Worm (Caenorhabditis elegans): ENCODE data around the gene fmi-1.
A peak's percentile ranks its signal among the peaks of the same experiment; 100 is the strongest.

The fmi-1 gene

DNA sequence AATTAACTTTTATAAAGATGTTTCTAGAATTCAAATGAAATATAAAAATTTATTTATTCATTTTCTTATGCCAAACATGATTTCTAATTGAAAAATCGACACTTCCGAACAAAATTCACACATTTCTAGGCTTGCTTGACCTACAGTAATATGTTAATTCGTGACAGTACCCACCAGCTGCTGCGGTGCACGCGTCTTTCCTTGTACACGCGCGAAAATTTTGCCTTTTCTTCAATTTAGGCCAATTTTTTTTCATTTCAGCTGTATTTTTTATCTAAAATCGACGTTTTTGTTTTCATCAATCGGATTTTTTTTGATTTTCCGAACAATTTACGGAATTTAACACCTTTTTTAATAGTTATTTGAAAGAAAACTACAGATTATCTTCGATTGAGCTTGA lies 18.8 kb upstream of the fmi-1 start (continued):
- TF ChIP-seq unc-130 (GFP tag; optimal IDR thresholded peaks at IDR 0.05), result peak; percentile 12
- TF ChIP-seq snpc-4 (GFP tag; optimal IDR thresholded peaks at IDR 0.05), result no peak
- peak in 1 of 4 experiments; percentile 55 for TF ChIP-seq snpc-4 (tag; optimal IDR thresholded peaks at IDR 0.05)
- TF ChIP-seq hlh-12 (tag; optimal IDR thresholded peaks at IDR 0.05), result no peak
- no peak for TF ChIP-seq Y53G8AR.9 (GFP tag; conservative IDR thresholded peaks at IDR 0.05)
- TF ChIP-seq F57A8.1 (GFP tag; optimal IDR thresholded peaks at IDR 0.05), result no peak
- TF ChIP-seq Y95B8A.8 (GFP tag; IDR thresholded peaks at IDR 0.05), result 0 out of 2 replicates have a peak, but pooled peaks have one; percentile 52
- no peak for TF ChIP-seq repo-1 (tag; optimal IDR thresholded peaks at IDR 0.05)
- TF ChIP-seq F37B4.10 (GFP tag; IDR thresholded peaks at IDR 0.05), result no peak
- TF ChIP-seq F33H1.4 (GFP tag; IDR thresholded peaks at IDR 0.05), result peak; percentile 92
- TF ChIP-seq rcor-1 (GFP tag; IDR thresholded peaks at IDR 0.05), result peak; percentile 54; the same call in 1 of the 2 replicates
- peak; percentile 35; the same call in 1 of the 2 replicates for TF ChIP-seq pbrm-1 (GFP tag; IDR thresholded peaks at IDR 0.05)
- TF ChIP-seq madf-8 (GFP tag; conservative IDR thresholded peaks at IDR 0.05), result peak; percentile 95
- TF ChIP-seq lsl-1 (GFP tag; optimal IDR thresholded peaks at IDR 0.05), result peak; percentile 99
- no peak for TF ChIP-seq akir-1 (GFP tag; optimal IDR thresholded peaks at IDR 0.05)
- peak; percentile 65 for TF ChIP-seq snpc-1.3 (tag; optimal IDR thresholded peaks at IDR 0.05; ENCODE audit: insufficient read depth)
- TF ChIP-seq F52B5.7 (tag; optimal IDR thresholded peaks at IDR 0.05), result no peak
- peak; percentile 91 for TF ChIP-seq dpl-1 (GFP tag; optimal IDR thresholded peaks at IDR 0.05)
- TF ChIP-seq F49E8.2 (tag; optimal IDR thresholded peaks at IDR 0.05; ENCODE audit: insufficient read depth), result peak; percentile 87
- peak; percentile 66 for TF ChIP-seq B0019.2 (GFP tag; conservative IDR thresholded peaks at IDR 0.05)
- peak; percentile 86 for TF ChIP-seq ceh-91 (GFP tag; IDR thresholded peaks at IDR 0.05)
- peak; percentile 29; the same call in 1 of the 2 replicates for TF ChIP-seq hmg-1.2 (GFP tag; IDR thresholded peaks at IDR 0.05)
- no peak for TF ChIP-seq hlh-26 (GFP tag; conservative IDR thresholded peaks at IDR 0.05)

DNA sequence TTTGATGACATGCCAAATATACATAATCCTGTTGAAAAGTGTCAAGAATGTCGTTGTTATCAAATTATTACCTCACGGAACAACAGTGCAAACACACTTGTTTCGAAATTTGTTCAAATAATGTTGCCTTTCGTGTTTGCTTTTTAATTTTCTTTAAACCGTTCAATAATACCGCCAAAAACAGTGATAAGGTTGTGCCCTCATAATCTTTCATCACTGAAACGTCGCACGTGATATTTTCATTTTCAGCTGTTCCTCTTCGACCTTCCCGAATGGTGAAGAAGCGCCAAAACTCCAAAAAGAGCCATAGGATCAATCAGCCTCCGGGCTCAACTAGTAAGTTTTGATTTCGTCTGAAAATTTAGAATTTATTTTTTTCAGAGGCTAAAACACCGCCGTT lies 16.8 kb upstream of the fmi-1 start, which contains the start of gene inft-2:
Gene inft-2, plus strand, starts transcription at position 248 of the 400 bp plus-strand sequence.
- TF ChIP-seq cebp-1 (GFP tag; IDR thresholded peaks at IDR 0.05) (peak; percentile 65; the same call in 1 of the 2 replicates), cebp-1 (tag; optimal IDR thresholded peaks at IDR 0.05) (no peak), nhr-80 (tag; optimal IDR thresholded peaks at IDR 0.05) (peak; percentile 71), F22D6.2 (tag; optimal IDR thresholded peaks at IDR 0.05) (no peak), unc-62 (GFP tag; optimal IDR thresholded peaks at IDR 0.05) (peak; percentile 40)

DNA sequence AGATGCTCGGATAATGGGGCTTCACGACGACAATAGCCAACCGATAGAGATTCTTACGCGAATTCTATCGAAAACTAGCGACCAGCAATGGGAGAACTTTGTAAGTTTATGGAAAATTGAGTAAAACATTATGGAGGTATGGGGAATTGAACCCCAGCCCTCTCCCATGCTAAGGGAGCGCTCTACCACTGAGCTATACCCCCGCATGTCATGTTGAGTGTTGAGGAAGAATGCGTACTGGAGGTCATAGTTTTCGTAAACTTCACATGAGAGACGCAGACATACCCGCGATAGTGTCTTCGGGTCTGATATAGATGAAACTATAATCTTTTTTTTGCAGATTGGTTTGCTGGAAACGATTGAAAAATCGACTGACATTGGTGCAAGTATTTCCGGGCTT lies 15.5 kb upstream of the fmi-1 start:
- TF ChIP-seq dpff-1 (tag; optimal IDR thresholded peaks at IDR 0.05) (no peak), F49E8.2 (tag; optimal IDR thresholded peaks at IDR 0.05; ENCODE audit: insufficient read depth) (peak; percentile 67), dpl-1 (GFP tag; optimal IDR thresholded peaks at IDR 0.05) (no peak), egrh-3 (GFP tag; IDR thresholded peaks at IDR 0.05) (no peak), tbx-9 (tag; optimal IDR thresholded peaks at IDR 0.05; ENCODE audit: borderline replicate concordance) (no peak), atf-7 (tag; optimal IDR thresholded peaks at IDR 0.05) (peak; percentile 69), hsf-1 (GFP tag; IDR thresholded peaks at IDR 0.05) (no peak), ceh-91 (GFP tag; IDR thresholded peaks at IDR 0.05) (no peak), Y95B8A.8 (GFP tag; IDR thresholded peaks at IDR 0.05) (no peak), xnd-1 (tag; optimal IDR thresholded peaks at IDR 0.05) (no peak), egl-18 (GFP tag; IDR thresholded peaks at IDR 0.05) (no peak), nfyb-1 (GFP tag; IDR thresholded peaks at IDR 0.05) (peak; percentile 85), K11D2.4 (GFP tag; IDR thresholded peaks at IDR 0.05) (no peak), rcor-1 (GFP tag; IDR thresholded peaks at IDR 0.05) (peak; percentile 71), lsl-1 (GFP tag; optimal IDR thresholded peaks at IDR 0.05) (peak; percentile 38), aptf-2 (GFP tag; conservative IDR thresholded peaks at IDR 0.05) (no peak), ztf-6 (GFP tag; IDR thresholded peaks at IDR 0.05) (0 out of 2 replicates have a peak, but pooled peaks have one; percentile 28), dox-1 (GFP tag; IDR thresholded peaks at IDR 0.05) (peak; percentile 72; the same call in 1 of the 2 replicates), B0261.1 (tag; optimal IDR thresholded peaks at IDR 0.05) (peak; percentile 87), ztf-18 (tag; optimal IDR thresholded peaks at IDR 0.05) (peak; percentile 62), lir-1 (GFP tag; conservative IDR thresholded peaks at IDR 0.05) (0 out of 2 replicates have a peak, but pooled peaks have one; percentile 42), nfya-1 (tag; optimal IDR thresholded peaks at IDR 0.05; ENCODE audit: borderline replicate concordance, insufficient read depth) (no peak), sdz-38 (tag; optimal IDR thresholded peaks at IDR 0.05) (no peak), zim-3 (tag; optimal IDR thresholded peaks at IDR 0.05) (peak; percentile 87), pbrm-1 (GFP tag; IDR thresholded peaks at IDR 0.05) (peak; percentile 67)
